Worm (Caenorhabditis elegans): ENCODE measurements around the gene ZK470.1.

ce11 chrX:4215500-4216107 is 52.1 kb downstream of the ZK470.1 start:
- TF ChIP-seq ztf-23 (GFP tag; IDR thresholded peaks at IDR 0.05) (no peak), flt-1 (GFP tag; IDR thresholded peaks at IDR 0.05) (no peak), ref-1 (GFP tag; conservative IDR thresholded peaks at IDR 0.05) (no peak), tab-1 (GFP tag; IDR thresholded peaks at IDR 0.05) (no peak), T22C8.4 (GFP tag; IDR thresholded peaks at IDR 0.05) (no peak)
